1 worm cellular context compared by ENCODE assay signal in genomic region chrV:4524327-4524726, ce11.
TF ChIP-seq lines count a peak whose summit lies in the region.

No protein-coding gene starts in this region.

TF ChIP-seq in whole organism, L1 larva, 84 proteins besides CTCF, POLR2A, EP300 and RAD21 (continued from another document):
- TF ChIP-seq fkh-10 (GFP tag; optimal IDR thresholded peaks at IDR 0.05; lab: Kevin White, UChicago) (no peak), mef-2 (tag; optimal IDR thresholded peaks at IDR 0.05; lab: Kevin White, UChicago) (no peak), lin-14 (GFP tag; optimal IDR thresholded peaks at IDR 0.05; lab: Kevin White, UChicago) (no peak), aly-2 (tag; optimal IDR thresholded peaks at IDR 0.05; lab: Kevin White, UChicago) (no peak), elt-3 (tag; optimal IDR thresholded peaks at IDR 0.05; lab: Kevin White, UChicago) (peak in 1 of 6 experiments; percentile 80), fkh-4 (tag; optimal IDR thresholded peaks at IDR 0.05; lab: Kevin White, UChicago; ENCODE audit: borderline replicate concordance) (no peak), unc-86 (tag; optimal IDR thresholded peaks at IDR 0.05; lab: Kevin White, UChicago) (no peak), grh-1 (GFP tag; IDR thresholded peaks at IDR 0.05; lab: Robert Waterston, UW) (no peak), mdl-1 (tag; optimal IDR thresholded peaks at IDR 0.05; lab: Kevin White, UChicago) (peak in 1 of 2 experiments; percentile 39)
TF ChIP-seq in whole organism, L1 larva: peak in this region for 7.
